Fruit fly (Drosophila melanogaster): Measurements from ENCODE around the gene CG18558.

- TF ChIP-seq CG8478 (optimal IDR thresholded peaks at IDR 0.05) (no peak), CTCF (optimal IDR thresholded peaks at IDR 0.05) (no peak)
These were observed 24.8 kb upstream of the CG18558 start, which contains the start of gene CG8813 for dm6 chr2L:2869008-2869702.

Data from S2 (cell line).